Worm (Caenorhabditis elegans): ENCODE data around the gene haao-1.

- no peak for TF ChIP-seq snpc-4 (tag; optimal IDR thresholded peaks at IDR 0.05)
- TF ChIP-seq nhr-77 (tag; optimal IDR thresholded peaks at IDR 0.05) = no peak
These were observed 29.9 kb downstream of the haao-1 start, which contains the start of gene tag-329 for ce11 chrV:9534621-9535020.

Measured in whole organism, L1 larva.